Fruit fly (Drosophila melanogaster) whole organism, embryonic: ENCODE data around the gene sordd2.

Experiments
- B-H1 ChIP-seq: fragments of 200-800 bp; sonication (Bioruptor generic); IDR thresholded peaks from 3 replicates; pipeline ENCODE4 v1.3.6; 2022; ENCODE audit warnings: missing biosample characterization, missing genetic modification characterization
- CG10209 ChIP-seq: fragments of 200-800 bp; sonication (Bioruptor generic); optimal IDR thresholded peaks from 3 replicates; lab custom pipeline; 2017; ENCODE audit warnings: missing biosample characterization, mild to moderate bottlenecking, missing genetic modification characterization, missing genetic modification reagents
- CG10431 ChIP-seq: fragments of 200-800 bp; sonication (Bioruptor generic); optimal IDR thresholded peaks from 3 replicates; lab custom pipeline; 2018; ENCODE audit warnings: missing biosample characterization, mild to moderate bottlenecking, missing genetic modification characterization
- CG10462 ChIP-seq: fragments of 200-800 bp; sonication (Bioruptor generic); optimal IDR thresholded peaks from 2 replicates; lab custom pipeline; 2016; ENCODE audit warnings: missing biosample characterization, missing genetic modification characterization
- CG10543 ChIP-seq: fragments of 200-800 bp; sonication (Bioruptor generic); optimal IDR thresholded peaks from 3 replicates; lab custom pipeline; 2017; ENCODE audit warnings: missing biosample characterization, mild to moderate bottlenecking, missing genetic modification characterization, moderate library complexity
- CG11695 ChIP-seq: fragments of 200-800 bp; sonication (Bioruptor generic); IDR thresholded peaks from 3 replicates; pipeline ENCODE4 v1.3.6; 2022; ENCODE audit warnings: missing biosample characterization, missing genetic modification characterization
- CG11723 ChIP-seq: fragments of 200-800 bp; sonication (Bioruptor generic); optimal IDR thresholded peaks from 2 replicates; lab custom pipeline; 2017; ENCODE audit warnings: missing biosample characterization, mild to moderate bottlenecking, missing genetic modification characterization
- CG12942 ChIP-seq: fragments of 200-800 bp; sonication (Bioruptor generic); optimal IDR thresholded peaks from 3 replicates; lab custom pipeline; 2016; ENCODE audit warnings: missing biosample characterization, missing genetic modification characterization
- CG14965 ChIP-seq: fragments of 200-800 bp; sonication (Bioruptor generic); optimal IDR thresholded peaks from 2 replicates; lab custom pipeline; 2016; ENCODE audit warnings: missing biosample characterization, missing genetic modification characterization, borderline replicate concordance
- CG15479 ChIP-seq: fragments of 200-800 bp; sonication (Bioruptor generic); optimal IDR thresholded peaks from 3 replicates; lab custom pipeline; 2019; ENCODE audit warnings: missing biosample characterization, mild to moderate bottlenecking, missing genetic modification characterization, moderate library complexity
- CG1792 ChIP-seq: fragments of 200-800 bp; sonication (Bioruptor generic); optimal IDR thresholded peaks from 2 replicates; lab custom pipeline; 2016; ENCODE audit warnings: missing biosample characterization, missing genetic modification characterization
- CG2116 ChIP-seq: fragments of 200-800 bp; sonication (Bioruptor generic); optimal IDR thresholded peaks from 3 replicates; lab custom pipeline; 2018; ENCODE audit warnings: missing biosample characterization, mild to moderate bottlenecking, missing genetic modification characterization
- CG2129 ChIP-seq: fragments of 200-800 bp; sonication (Bioruptor generic); IDR thresholded peaks from 2 replicates; pipeline ENCODE4 v1.3.6; 2022; ENCODE audit warnings: missing biosample characterization, missing genetic modification characterization; ENCODE audit not compliant: partially characterized antibody
- CG2875 ChIP-seq: fragments of 200-800 bp; sonication (Bioruptor generic); optimal IDR thresholded peaks from 2 replicates; lab custom pipeline; 2017; ENCODE audit warnings: missing biosample characterization, mild to moderate bottlenecking, missing genetic modification characterization, missing genetic modification reagents
- CG3065 ChIP-seq: fragments of 200-800 bp; sonication (Bioruptor generic); optimal IDR thresholded peaks from 2 replicates; lab custom pipeline; 2016; ENCODE audit warnings: missing biosample characterization, missing genetic modification characterization
- CG4820 ChIP-seq: fragments of 200-800 bp; sonication (Bioruptor generic); optimal IDR thresholded peaks from 3 replicates; lab custom pipeline; 2016; ENCODE audit warnings: missing biosample characterization, missing genetic modification characterization
- CG6765 ChIP-seq: fragments of 200-800 bp; sonication (Bioruptor generic); optimal IDR thresholded peaks from 3 replicates; lab custom pipeline; 2017; ENCODE audit warnings: missing biosample characterization, mild to moderate bottlenecking, missing genetic modification characterization
- CG7745 ChIP-seq: fragments of 200-800 bp; sonication (Bioruptor generic); optimal IDR thresholded peaks from 2 replicates; lab custom pipeline; 2018; ENCODE audit warnings: missing biosample characterization, mild to moderate bottlenecking, missing genetic modification characterization, moderate library complexity
- CG7963 ChIP-seq: fragments of 200-800 bp; sonication (Bioruptor generic); IDR thresholded peaks from 3 replicates; pipeline ENCODE4 v1.3.6; 2022; ENCODE audit warnings: missing biosample characterization, missing genetic modification characterization; ENCODE audit not compliant: partially characterized antibody
- CG8290 ChIP-seq, 3 experiments: fragments of 200-800 bp; sonication (Bioruptor generic); optimal IDR thresholded peaks; 2 replicates each; lab custom pipeline; 2016 to 2019; ENCODE audit warnings: missing biosample characterization in 3 of 3, missing genetic modification characterization in 3 of 3, mild to moderate bottlenecking in 2 of 3, moderate library complexity in 1 of 3
- CG8478 ChIP-seq: fragments of >200 bp; optimal IDR thresholded peaks from 2 replicates; lab custom pipeline; 2018
- Chrac-16 ChIP-seq: fragments of 200-800 bp; sonication (Bioruptor generic); optimal IDR thresholded peaks from 3 replicates; lab custom pipeline; 2016; ENCODE audit warnings: missing biosample characterization, missing genetic modification characterization
- Drgx ChIP-seq: fragments of 200-800 bp; sonication (Bioruptor generic); IDR thresholded peaks from 2 replicates; pipeline ENCODE4 v1.3.6; 2022; ENCODE audit warnings: missing biosample characterization, missing genetic modification characterization
- HHEX ChIP-seq: fragments of 200-800 bp; sonication (Bioruptor generic); optimal IDR thresholded peaks from 3 replicates; lab custom pipeline; 2017; ENCODE audit warnings: missing biosample characterization, mild to moderate bottlenecking, missing genetic modification characterization, missing genetic modification reagents
- Hand ChIP-seq: fragments of 200-800 bp; sonication (Bioruptor generic); optimal IDR thresholded peaks from 2 replicates; lab custom pipeline; 2017; ENCODE audit warnings: mild to moderate bottlenecking, missing biosample characterization, missing genetic modification reagents, missing genetic modification characterization
- Hr51 ChIP-seq, 2 experiments: fragments of 200-800 bp; sonication (Bioruptor generic); optimal IDR thresholded peaks; 2 replicates in 1 of 2; 3 replicates in 1 of 2; lab custom pipeline; 2016 to 2018; ENCODE audit warnings: missing biosample characterization in 2 of 2, missing genetic modification characterization in 2 of 2, mild to moderate bottlenecking in 1 of 2, moderate library complexity in 1 of 2
- Hsf ChIP-seq: fragments of 200-800 bp; sonication (Bioruptor generic); optimal IDR thresholded peaks from 3 replicates; lab custom pipeline; 2016; ENCODE audit warnings: missing biosample characterization, missing genetic modification characterization
- MESR4 ChIP-seq: fragments of 200-800 bp; sonication (Bioruptor generic); optimal IDR thresholded peaks from 2 replicates; lab custom pipeline; 2018; ENCODE audit warnings: missing biosample characterization, mild to moderate bottlenecking, missing genetic modification characterization, moderate library complexity
- Myb ChIP-seq: fragments of 200-800 bp; sonication (Bioruptor generic); optimal IDR thresholded peaks from 2 replicates; lab custom pipeline; 2016; ENCODE audit warnings: missing biosample characterization, missing genetic modification characterization
- NK7.1 ChIP-seq: fragments of 200-800 bp; sonication (Bioruptor generic); optimal IDR thresholded peaks from 3 replicates; lab custom pipeline; 2016; ENCODE audit warnings: missing biosample characterization, missing genetic modification characterization
- Rx ChIP-seq: fragments of 200-800 bp; sonication (Bioruptor generic); IDR thresholded peaks from 2 replicates; pipeline ENCODE4 v1.3.6; 2022; ENCODE audit warnings: missing biosample characterization, missing genetic modification characterization
- Sin3A ChIP-seq: fragments of >200 bp; optimal IDR thresholded peaks from 2 replicates; lab custom pipeline; 2018
- TFAM ChIP-seq: fragments of 200-800 bp; sonication (Bioruptor generic); optimal IDR thresholded peaks from 2 replicates; lab custom pipeline; 2017; ENCODE audit warnings: missing biosample characterization, missing genetic modification characterization, inconsistent platforms
- ap ChIP-seq: fragments of 200-800 bp; sonication (Bioruptor generic); IDR thresholded peaks from 2 replicates; pipeline ENCODE4 v1.3.6; 2022; ENCODE audit warnings: missing biosample characterization, missing genetic modification characterization
- ase ChIP-seq: fragments of 200-800 bp; sonication (Bioruptor generic); IDR thresholded peaks from 3 replicates; pipeline ENCODE4 v1.3.6; 2022; ENCODE audit warnings: missing biosample characterization, missing genetic modification characterization
- az2 ChIP-seq: fragments of 200-800 bp; sonication (Bioruptor generic); optimal IDR thresholded peaks from 3 replicates; lab custom pipeline; 2016; ENCODE audit warnings: missing biosample characterization, missing genetic modification characterization
- cas ChIP-seq: fragments of 200-800 bp; sonication (Bioruptor generic); IDR thresholded peaks from 2 replicates; pipeline ENCODE4 v1.3.6; 2022; ENCODE audit warnings: missing biosample characterization, missing genetic modification characterization
- emc ChIP-seq: fragments of 200-800 bp; sonication (Bioruptor generic); optimal IDR thresholded peaks from 2 replicates; lab custom pipeline; 2016; ENCODE audit warnings: missing biosample characterization, missing genetic modification characterization
- fd102C ChIP-seq: fragments of 200-800 bp; sonication (Bioruptor generic); optimal IDR thresholded peaks from 2 replicates; lab custom pipeline; 2018; ENCODE audit warnings: missing biosample characterization, mild to moderate bottlenecking, missing genetic modification characterization, moderate library complexity
- grau ChIP-seq: fragments of 200-800 bp; optimal IDR thresholded peaks from 3 replicates; lab custom pipeline; 2019; ENCODE audit warnings: missing biosample characterization, mild to moderate bottlenecking, missing genetic modification characterization, moderate library complexity
- lola ChIP-seq, 3 experiments: fragments of >200 bp in 2 of 3; fragments of 200-800 bp in 1 of 3; sonication (Bioruptor generic) in 1 of 3; optimal IDR thresholded peaks; 2 replicates each; lab custom pipeline; 2017 to 2019; ENCODE audit warnings: missing biosample characterization in 3 of 3, missing genetic modification characterization in 3 of 3, mild to moderate bottlenecking in 1 of 3, moderate library complexity in 1 of 3
- oc ChIP-seq: fragments of 200-800 bp; sonication (Bioruptor generic); optimal IDR thresholded peaks from 2 replicates; lab custom pipeline; 2018; ENCODE audit warnings: missing biosample characterization, mild to moderate bottlenecking, missing genetic modification characterization, moderate library complexity
- peb ChIP-seq: fragments of 200-800 bp; sonication (Bioruptor generic); IDR thresholded peaks from 2 replicates; pipeline ENCODE4 v1.3.6; 2022; ENCODE audit warnings: missing biosample characterization, missing genetic modification characterization
- pho ChIP-seq: fragments of 200-800 bp; sonication (Bioruptor generic); optimal IDR thresholded peaks from 2 replicates; lab custom pipeline; 2016; ENCODE audit warnings: missing biosample characterization, missing genetic modification characterization
- sens-2 ChIP-seq: fragments of 200-800 bp; sonication (Bioruptor generic); IDR thresholded peaks from 2 replicates; pipeline ENCODE4 v1.3.6; 2022; ENCODE audit warnings: missing biosample characterization, missing genetic modification characterization
- slbo ChIP-seq: fragments of 200-800 bp; sonication (Bioruptor generic); IDR thresholded peaks from 2 replicates; pipeline ENCODE4 v1.3.6; 2022; ENCODE audit warnings: missing biosample characterization, missing genetic modification characterization
- sug ChIP-seq: fragments of 200-800 bp; optimal IDR thresholded peaks from 2 replicates; lab custom pipeline; 2019; ENCODE audit warnings: missing biosample characterization, mild to moderate bottlenecking, missing genetic modification characterization, moderate library complexity
- zen ChIP-seq: fragments of 200-800 bp; sonication (Bioruptor generic); optimal IDR thresholded peaks from 3 replicates; lab custom pipeline; 2018; ENCODE audit warnings: missing biosample characterization, mild to moderate bottlenecking, missing genetic modification characterization, moderate library complexity
- zfh1 ChIP-seq: fragments of 200-800 bp; sonication (Bioruptor generic); IDR thresholded peaks from 3 replicates; pipeline ENCODE4 v1.3.6; 2022; ENCODE audit warnings: missing biosample characterization, missing genetic modification characterization

sordd2 gene

dm6 chrX:15760447-15761297 is 38.3 kb downstream of the sordd2 start, which contains the start of the genes Graf and mRpL3 (continued):
- TF ChIP-seq CG14965 (no peak), ap (no peak), CG12942 (GFP tag; lab: Kevin White, UChicago) (no peak), sug (no peak), CG10543 (GFP tag; lab: Kevin White, UChicago) (no peak), Rx (GFP tag; lab: Robert Waterston, UW) (no peak), MESR4 (GFP tag; lab: Kevin White, UChicago) (peak; percentile 45), sens-2 (GFP tag; lab: Robert Waterston, UW) (no peak), CG10431 (no peak), slbo (GFP tag; lab: Robert Waterston, UW) (no peak), CG7745 (tag; lab: Kevin White, UChicago) (no peak), cas (GFP tag; lab: Robert Waterston, UW) (no peak), CG2129 (GFP tag; lab: Robert Waterston, UW) (peak; percentile 81), CG4820 (GFP tag; lab: Kevin White, UChicago) (no peak), CG7963 (GFP tag; lab: Robert Waterston, UW) (peak; percentile 91), Drgx (GFP tag; lab: Robert Waterston, UW) (no peak), Hand (GFP tag; lab: Kevin White, UChicago) (no peak), Hsf (peak; percentile 20), Myb (GFP tag; lab: Kevin White, UChicago) (no peak), grau (no peak), Hr51 (GFP tag; optimal IDR thresholded peaks at IDR 0.05; lab: Kevin White, UChicago) (no peak), CG11695 (GFP tag; lab: Robert Waterston, UW) (0 out of 3 replicates have a peak, but pooled peaks have one; percentile 22), CG2875 (GFP tag; lab: Kevin White, UChicago) (no peak), peb (GFP tag; lab: Robert Waterston, UW) (no peak), az2 (GFP tag; lab: Kevin White, UChicago) (no peak), HHEX (no peak), CG8290 (GFP tag; optimal IDR thresholded peaks at IDR 0.05; lab: Kevin White, UChicago) (no peak), CG8290 (tag; optimal IDR thresholded peaks at IDR 0.05; lab: Kevin White, UChicago) (no peak), pho (GFP tag; lab: Kevin White, UChicago) (no peak), Chrac-16 (GFP tag; lab: Kevin White, UChicago) (no peak), fd102C (GFP tag; lab: Kevin White, UChicago) (no peak), TFAM (no peak), CG3065 (GFP tag; lab: Kevin White, UChicago) (no peak), CG6765 (GFP tag; lab: Kevin White, UChicago) (no peak), ase (no peak), CG15479 (GFP tag; lab: Kevin White, UChicago) (no peak), CG11723 (GFP tag; lab: Kevin White, UChicago) (no peak), lola (GFP tag; optimal IDR thresholded peaks at IDR 0.05; lab: Kevin White, UChicago) (peak in 1 of 3 experiments; percentile 85), zfh1 (GFP tag; lab: Robert Waterston, UW) (no peak), oc (no peak), CG1792 (GFP tag; lab: Kevin White, UChicago) (no peak), CG10462 (GFP tag; lab: Kevin White, UChicago) (no peak), CG2116 (GFP tag; lab: Kevin White, UChicago) (peak; percentile 47), emc (no peak), CG10209 (no peak), CG8478 (lab: Kevin White, UChicago) (no peak), zen (tag; lab: Kevin White, UChicago) (no peak), Sin3A (lab: Kevin White, UChicago) (peak; percentile 48), B-H1 (no peak), NK7.1 (GFP tag; lab: Kevin White, UChicago) (no peak)
